Worm (Caenorhabditis elegans): ENCODE results near the gene F46G11.2.

F46G11.2 gene

ce11 chrX:5839643-5840042 is 51.7 kb downstream of the F46G11.2 start, which contains the start of gene dct-11 (continued):
- TF ChIP-seq pqm-1 (tag; optimal IDR thresholded peaks at IDR 0.05), result peak; percentile 93

Data from whole organism, L3 larva.